Fruit fly (Drosophila melanogaster): ENCODE measurements around the gene CG2150.

dm6 chr3R:31800663-31801062 is 36.1 kb upstream of the CG2150 start, which contains the start of gene Ir100a:
- TF ChIP-seq gl (tag; optimal IDR thresholded peaks at IDR 0.05) (no peak), CG10348 (GFP tag; IDR thresholded peaks at IDR 0.05) (no peak), Ets98B (GFP tag; IDR thresholded peaks at IDR 0.05) (no peak), CG15710 (tag; optimal IDR thresholded peaks at IDR 0.05) (no peak), rn (GFP tag; IDR thresholded peaks at IDR 0.05) (no peak), CG34367 (tag; optimal IDR thresholded peaks at IDR 0.05) (no peak), CG14655 (GFP tag; optimal IDR thresholded peaks at IDR 0.05) (no peak), EcR (GFP tag; optimal IDR thresholded peaks at IDR 0.05) (no peak), Pif1B (GFP tag; optimal IDR thresholded peaks at IDR 0.05) (no peak), CG17806 (tag; optimal IDR thresholded peaks at IDR 0.05) (no peak), CG8159 (tag; optimal IDR thresholded peaks at IDR 0.05) (no peak), CG13204 (GFP tag; optimal IDR thresholded peaks at IDR 0.05) (no peak), CG12605 (GFP tag; IDR thresholded peaks at IDR 0.05) (no peak)
